Fruit fly (Drosophila melanogaster) whole organism, pupa: Measurements from ENCODE around the gene PolI.
A peak's percentile ranks its signal among the peaks of the same experiment; 100 is the strongest.

Experiments
- CG10348 ChIP-seq: fragments of 200-800 bp; sonication (Bioruptor generic); IDR thresholded peaks from 2 replicates; pipeline ENCODE4 v1.3.6; 2022; ENCODE audit warnings: missing biosample characterization, missing genetic modification characterization
- CG12605 ChIP-seq: fragments of 200-800 bp; sonication (Bioruptor generic); IDR thresholded peaks from 2 replicates; pipeline ENCODE4 v1.3.6; 2022; ENCODE audit warnings: missing biosample characterization, missing genetic modification characterization
- CG13204 ChIP-seq: fragments of 200-800 bp; sonication (Bioruptor generic); optimal IDR thresholded peaks from 2 replicates; lab custom pipeline; 2018; ENCODE audit warnings: missing biosample characterization, mild to moderate bottlenecking, missing genetic modification characterization, moderate library complexity
- CG15710 ChIP-seq: fragments of 200-800 bp; sonication (Bioruptor generic); optimal IDR thresholded peaks from 2 replicates; lab custom pipeline; 2018; ENCODE audit warnings: missing biosample characterization, mild to moderate bottlenecking, missing genetic modification characterization, moderate library complexity
- CG17806 ChIP-seq: fragments of 200-800 bp; sonication (Bioruptor generic); optimal IDR thresholded peaks from 2 replicates; lab custom pipeline; 2018; ENCODE audit warnings: missing biosample characterization, mild to moderate bottlenecking, missing genetic modification characterization, moderate library complexity
- CG34367 ChIP-seq: fragments of 200-800 bp; sonication (Bioruptor generic); optimal IDR thresholded peaks from 2 replicates; lab custom pipeline; 2018; ENCODE audit warnings: missing biosample characterization, mild to moderate bottlenecking, missing genetic modification characterization
- CG4496 ChIP-seq: fragments of 200-800 bp; sonication (Bioruptor generic); IDR thresholded peaks from 3 replicates; pipeline ENCODE4 v1.3.6; 2022; ENCODE audit warnings: missing biosample characterization, missing genetic modification characterization
- CG9948 ChIP-seq: fragments of 200-800 bp; sonication (Bioruptor generic); optimal IDR thresholded peaks from 2 replicates; lab custom pipeline; 2018; ENCODE audit warnings: missing biosample characterization, mild to moderate bottlenecking, missing genetic modification characterization, moderate library complexity
- D1 ChIP-seq: fragments of 200-800 bp; sonication (Bioruptor generic); optimal IDR thresholded peaks from 2 replicates; lab custom pipeline; 2018; ENCODE audit warnings: missing biosample characterization, mild to moderate bottlenecking, missing genetic modification characterization, moderate library complexity
- EcR ChIP-seq: fragments of 200-800 bp; sonication (Bioruptor generic); optimal IDR thresholded peaks from 3 replicates; lab custom pipeline; 2019; ENCODE audit warnings: missing biosample characterization, missing genetic modification characterization, mild to moderate bottlenecking, moderate library complexity, missing genetic modification reagents
- Pif1A ChIP-seq: fragments of 200-800 bp; sonication (Bioruptor generic); optimal IDR thresholded peaks from 3 replicates; lab custom pipeline; 2016; ENCODE audit warnings: missing biosample characterization, missing genetic modification characterization
- Pif1B ChIP-seq: fragments of 200-800 bp; sonication (Bioruptor generic); optimal IDR thresholded peaks from 3 replicates; lab custom pipeline; 2016; ENCODE audit warnings: missing biosample characterization, missing genetic modification characterization
- Snoo ChIP-seq: fragments of 200-800 bp; sonication (Bioruptor generic); optimal IDR thresholded peaks from 3 replicates; lab custom pipeline; 2017; ENCODE audit warnings: missing biosample characterization, mild to moderate bottlenecking, missing genetic modification characterization, inconsistent platforms
- fd96Ca ChIP-seq: fragments of 200-800 bp; sonication (Bioruptor generic); IDR thresholded peaks from 3 replicates; pipeline ENCODE4 v1.3.6; 2022; ENCODE audit warnings: missing biosample characterization, missing genetic modification characterization
- gl ChIP-seq: fragments of 200-800 bp; sonication (Bioruptor generic); optimal IDR thresholded peaks from 2 replicates; lab custom pipeline; 2018; ENCODE audit warnings: missing biosample characterization, mild to moderate bottlenecking, missing genetic modification characterization
- rn ChIP-seq: fragments of 200-800 bp; sonication (Bioruptor generic); IDR thresholded peaks from 2 replicates; pipeline ENCODE4 v1.3.6; 2022; ENCODE audit warnings: missing biosample characterization, missing genetic modification characterization

Gene PolI

dm6 chr3R:8277494-8278293 lies 44.4 kb downstream of the PolI start, which contains the start of gene ato:
ato (plus strand) TSS chr3R:8278052.
- TF ChIP-seq gl (tag; lab: Kevin White, UChicago) = no peak
- peak; percentile 18 for TF ChIP-seq CG13204

- TF ChIP-seq Pif1B (GFP tag; lab: Kevin White, UChicago) = no peak
- TF ChIP-seq CG12605 (GFP tag; lab: Robert Waterston, UW) = no peak
- no peak for TF ChIP-seq CG10348 (GFP tag; lab: Robert Waterston, UW)
- no peak for TF ChIP-seq fd96Ca (GFP tag; lab: Robert Waterston, UW)
- no peak for TF ChIP-seq Snoo (tag; lab: Kevin White, UChicago)
- TF ChIP-seq CG4496 (GFP tag; lab: Robert Waterston, UW) = no peak
- TF ChIP-seq CG13204 = no peak
- no peak for TF ChIP-seq Pif1A (GFP tag; lab: Kevin White, UChicago)
- no peak for TF ChIP-seq gl (tag; lab: Kevin White, UChicago)
- no peak for TF ChIP-seq D1 (tag; lab: Kevin White, UChicago)
- TF ChIP-seq CG17806 (tag; lab: Kevin White, UChicago) = no peak
- no peak for TF ChIP-seq CG15710 (tag; lab: Kevin White, UChicago)
- no peak for TF ChIP-seq EcR
- no peak for TF ChIP-seq CG34367
Measured at dm6 chr3R:8279970-8280369, 46.7 kb downstream of the PolI start.

- TF ChIP-seq CG9948 (no peak), rn (GFP tag; lab: Robert Waterston, UW) (no peak), Snoo (tag; lab: Kevin White, UChicago) (peak; percentile 13)
Measured at dm6 chr3R:8282727-8283126, 49.4 kb downstream of the PolI start.

DNA sequence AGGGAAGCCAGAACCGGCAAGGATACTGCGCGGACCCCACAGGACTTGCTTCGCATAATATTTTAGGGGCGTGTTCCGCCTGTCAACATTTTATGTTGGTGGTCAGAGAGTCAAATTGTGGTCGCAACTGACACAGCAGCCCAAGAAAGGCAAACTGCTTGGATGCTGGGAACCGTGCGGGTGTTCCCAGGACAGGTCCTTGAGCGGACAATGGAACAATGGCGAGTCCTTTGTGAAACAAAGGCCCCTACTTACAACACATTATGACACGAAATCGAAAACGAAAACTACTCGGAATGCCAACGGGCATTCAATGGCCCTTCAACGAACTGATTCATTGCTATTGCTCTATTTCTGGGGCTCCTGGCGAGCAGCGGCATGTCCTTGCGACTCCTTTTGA lies 50.9 kb downstream of the PolI start:
- no peak for TF ChIP-seq D1 (tag; lab: Kevin White, UChicago)
- TF ChIP-seq Snoo (tag; lab: Kevin White, UChicago) = no peak
- no peak for TF ChIP-seq gl (tag; lab: Kevin White, UChicago)

DNA sequence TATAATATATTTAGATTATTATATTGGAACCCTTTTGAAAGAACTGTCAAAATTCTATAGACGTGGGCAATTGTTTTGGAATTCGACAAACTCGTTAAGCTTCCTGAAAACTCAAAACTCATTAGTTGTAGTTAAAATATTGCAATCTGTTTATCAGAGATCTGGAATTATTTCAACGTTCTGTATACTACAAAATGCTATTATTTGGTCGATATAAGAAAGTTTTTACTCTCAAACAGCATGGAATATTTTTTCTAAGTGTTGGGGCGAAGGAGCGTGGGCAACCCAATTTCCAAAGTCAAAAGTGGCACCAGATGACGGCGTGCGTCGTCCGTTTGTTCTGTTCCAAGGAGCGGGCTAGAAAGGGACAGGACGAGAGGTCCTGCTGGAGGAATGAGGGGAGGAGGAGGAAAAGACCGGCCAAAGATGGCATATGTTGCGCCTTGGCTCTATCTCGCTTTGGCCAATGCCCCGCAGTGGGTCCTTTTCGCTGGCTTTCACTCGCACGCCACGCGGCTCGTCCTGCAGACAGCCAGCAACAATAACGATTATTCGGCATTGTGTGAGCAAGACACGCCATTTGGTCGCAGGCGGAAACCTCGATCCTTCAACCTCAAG lies 52.5 kb downstream of the PolI start:
- TF ChIP-seq CG17806 (tag; lab: Kevin White, UChicago) (no peak), CG9948 (no peak), CG4496 (GFP tag; lab: Robert Waterston, UW) (no peak), CG15710 (tag; lab: Kevin White, UChicago) (no peak), rn (GFP tag; lab: Robert Waterston, UW) (no peak), CG12605 (GFP tag; lab: Robert Waterston, UW) (no peak)
- TF ChIP-seq, all 21 proteins: peak for 0
